Fruit fly (Drosophila melanogaster): ENCODE results near the gene CG33710.

Gene CG33710

DNA sequence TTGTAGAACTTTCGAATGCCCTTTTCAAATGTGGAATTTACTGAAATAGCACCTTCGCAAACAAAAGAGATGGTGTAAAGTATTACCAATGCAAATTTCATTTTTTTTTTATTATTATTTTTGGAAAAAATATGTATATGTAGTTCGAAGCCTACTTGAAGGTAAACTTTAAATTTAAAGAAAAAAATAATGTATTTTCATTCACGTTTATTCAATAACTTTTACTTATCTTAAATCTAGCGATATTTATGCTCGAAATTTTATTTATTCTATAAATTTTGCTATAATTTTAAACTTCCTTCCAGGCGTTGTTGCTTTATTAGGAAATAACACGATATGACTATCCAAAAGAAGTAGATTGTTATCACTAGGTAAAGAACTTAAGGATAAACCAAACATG lies at the start of gene CG33710:
TSS of gene CG33710 (minus strand) at position 101 of the 400 bp plus-strand sequence.
- no peak for TF ChIP-seq usp (GFP tag; optimal IDR thresholded peaks at IDR 0.05)
- TF ChIP-seq EcR (GFP tag; optimal IDR thresholded peaks at IDR 0.05) = no peak
- TF ChIP-seq Dll (optimal IDR thresholded peaks at IDR 0.05) = no peak
- TF ChIP-seq CG8478 (optimal IDR thresholded peaks at IDR 0.05) = no peak
- TF ChIP-seq pan (optimal IDR thresholded peaks at IDR 0.05) = no peak
- TF ChIP-seq psq (optimal IDR thresholded peaks at IDR 0.05) = no peak

DNA sequence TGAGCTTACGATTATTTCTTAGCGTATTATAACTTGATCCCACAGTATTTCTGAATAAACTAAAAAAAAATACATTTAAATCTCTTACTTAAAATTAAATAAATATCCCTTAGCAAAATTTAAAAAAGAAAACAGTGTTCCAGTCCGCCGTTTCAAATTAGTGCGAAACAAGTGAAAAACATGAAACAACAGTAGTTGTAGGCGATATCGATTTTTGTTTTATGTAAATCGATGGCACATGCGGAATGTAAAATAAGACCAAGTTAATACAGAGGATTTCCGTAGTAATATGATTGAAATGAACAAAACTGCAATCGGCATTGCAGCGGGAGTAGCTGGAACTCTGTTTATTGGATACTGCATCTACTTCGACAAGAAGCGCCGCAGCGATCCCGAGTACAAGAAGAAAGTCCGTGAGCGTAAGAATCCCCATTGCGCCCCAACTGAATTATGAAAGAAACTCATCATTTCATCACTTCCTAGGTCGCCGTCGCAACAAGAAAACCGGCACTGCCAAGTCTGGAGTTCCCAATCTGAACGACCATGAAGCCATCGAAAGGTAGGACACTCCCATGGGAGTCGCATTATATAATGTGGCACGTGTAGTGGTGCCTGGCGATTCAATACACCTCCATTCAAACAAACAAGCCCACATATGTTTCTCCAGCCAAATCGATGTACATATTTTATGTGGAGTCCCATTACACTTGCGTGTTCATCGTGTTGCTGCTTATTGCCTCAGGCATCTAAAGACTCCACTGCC lies 48.5 kb upstream of the CG33710 start:
- TF ChIP-seq EcR (GFP tag; optimal IDR thresholded peaks at IDR 0.05) = no peak
- TF ChIP-seq CG8478 (optimal IDR thresholded peaks at IDR 0.05) = no peak
- TF ChIP-seq pan (optimal IDR thresholded peaks at IDR 0.05) = no peak
- no peak for TF ChIP-seq Dll (optimal IDR thresholded peaks at IDR 0.05)
- TF ChIP-seq psq (optimal IDR thresholded peaks at IDR 0.05) = no peak
- no peak for TF ChIP-seq usp (GFP tag; optimal IDR thresholded peaks at IDR 0.05)

DNA sequence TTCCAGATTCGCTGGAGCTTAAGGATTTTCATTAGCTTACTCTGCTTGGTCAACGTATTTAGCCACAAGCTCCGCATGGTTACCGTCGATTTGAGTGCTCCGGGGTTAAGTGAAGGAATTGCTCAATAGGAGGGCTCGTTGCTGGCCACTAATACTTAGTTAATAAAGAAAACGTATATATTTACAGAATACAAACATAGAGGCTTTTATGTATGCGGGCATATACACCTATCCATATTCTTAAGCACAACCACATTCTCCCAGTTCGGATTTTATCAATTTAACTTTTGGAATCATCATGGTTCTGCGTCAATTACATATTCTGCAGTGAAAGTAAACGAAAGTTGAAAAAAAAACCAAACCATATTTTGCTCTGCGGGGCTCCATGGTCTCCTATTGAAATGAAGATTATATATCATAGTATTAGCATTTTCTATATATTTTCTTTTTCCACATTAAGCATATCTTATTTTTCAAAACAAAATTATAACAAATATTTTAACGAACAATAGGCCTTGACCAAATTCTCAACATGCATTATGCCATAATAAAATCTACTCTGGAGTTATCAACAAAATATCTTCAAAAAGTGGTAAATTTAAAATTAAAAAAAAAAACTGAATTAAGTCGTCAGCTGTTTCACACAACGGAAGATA lies 47.6 kb upstream of the CG33710 start, which contains the start of the genes Tom20 and Gabat:
TSS of gene Tom20 (plus strand) at position 564 of the 656 bp plus-strand sequence.
TSS of gene Gabat (minus strand) at position 606 of the 656 bp plus-strand sequence.
- no peak for TF ChIP-seq usp (GFP tag; optimal IDR thresholded peaks at IDR 0.05)
- no peak for TF ChIP-seq EcR (GFP tag; optimal IDR thresholded peaks at IDR 0.05)
- TF ChIP-seq CG8478 (optimal IDR thresholded peaks at IDR 0.05) = no peak
- TF ChIP-seq psq (optimal IDR thresholded peaks at IDR 0.05) = no peak
- no peak for TF ChIP-seq pan (optimal IDR thresholded peaks at IDR 0.05)
- no peak for TF ChIP-seq Dll (optimal IDR thresholded peaks at IDR 0.05)

DNA sequence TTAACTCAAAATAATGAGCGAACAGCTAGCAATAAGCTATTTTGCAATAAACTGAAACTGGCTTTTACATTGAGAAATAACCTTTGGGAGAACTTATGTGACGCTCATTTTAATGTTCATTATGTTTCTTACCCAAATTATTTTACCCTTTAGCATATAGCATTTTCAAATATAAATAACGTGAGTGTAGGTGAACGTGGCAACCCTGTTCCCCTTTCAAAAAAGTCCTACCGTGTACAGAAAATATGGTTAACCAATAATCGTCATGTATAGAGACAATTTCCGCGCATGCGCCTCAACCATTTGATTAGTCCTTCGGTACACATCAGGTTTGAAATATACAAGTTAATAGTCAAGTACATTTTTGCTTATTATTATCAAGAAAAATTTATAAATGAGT lies 41.4 kb upstream of the CG33710 start:
- no peak for TF ChIP-seq psq (optimal IDR thresholded peaks at IDR 0.05)
- TF ChIP-seq usp (GFP tag; optimal IDR thresholded peaks at IDR 0.05) = no peak
- TF ChIP-seq CG8478 (optimal IDR thresholded peaks at IDR 0.05) = no peak
- no peak for TF ChIP-seq pan (optimal IDR thresholded peaks at IDR 0.05)
- no peak for TF ChIP-seq EcR (GFP tag; optimal IDR thresholded peaks at IDR 0.05)
- no peak for TF ChIP-seq Dll (optimal IDR thresholded peaks at IDR 0.05)

DNA sequence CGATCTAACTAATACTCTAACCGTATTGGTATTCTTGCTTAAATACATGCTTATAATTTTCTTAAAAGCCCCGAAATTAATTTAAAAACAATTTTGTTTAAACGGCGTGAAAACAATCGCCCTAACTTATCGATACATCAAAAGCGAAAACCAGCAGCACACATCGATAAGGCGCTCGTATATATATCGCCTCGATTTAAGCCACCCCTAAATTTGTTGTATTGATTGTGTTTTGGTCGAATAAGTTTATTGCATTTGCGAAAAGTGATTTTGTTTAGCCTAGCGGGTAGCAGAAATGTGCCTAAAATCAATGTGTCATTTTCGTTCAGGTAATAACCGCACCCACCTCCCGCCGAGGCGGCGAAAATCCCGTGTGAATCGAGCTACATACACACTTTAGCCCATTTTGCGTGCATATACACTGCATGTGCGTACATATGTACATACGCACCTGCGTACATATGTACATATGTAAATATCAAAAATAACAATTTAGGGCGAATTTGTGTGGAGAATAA lies 39.2 kb upstream of the CG33710 start, which contains the start of the genes CG7646 and Nca:
TSS of gene CG7646 (plus strand) at position 174 of the 518 bp plus-strand sequence.
TSS of gene Nca (plus strand) at position 174 of the 518 bp plus-strand sequence.
- TF ChIP-seq psq (optimal IDR thresholded peaks at IDR 0.05) (no peak), Dll (optimal IDR thresholded peaks at IDR 0.05) (no peak), CG8478 (optimal IDR thresholded peaks at IDR 0.05) (no peak), EcR (GFP tag; optimal IDR thresholded peaks at IDR 0.05) (no peak)

DNA sequence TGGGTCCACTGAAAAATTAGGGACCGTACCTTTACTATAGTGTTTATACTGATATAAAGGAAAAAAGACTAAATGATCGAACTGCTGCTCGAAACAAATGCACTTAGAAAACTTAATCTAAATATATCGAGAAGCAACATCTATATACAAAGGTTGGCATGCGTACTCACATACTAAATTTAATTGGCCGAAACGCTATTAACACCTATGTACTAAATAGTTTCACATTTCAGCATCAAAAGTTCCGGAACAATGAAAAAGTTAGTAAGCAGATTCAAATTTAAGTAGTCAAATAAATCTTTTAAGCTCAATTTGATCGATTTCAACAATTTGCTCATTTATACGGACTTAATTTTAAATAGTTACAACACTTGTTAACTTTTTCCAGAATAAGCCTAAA lies 38.5 kb upstream of the CG33710 start, which contains the start of gene fln:
TSS of gene fln (minus strand) at position 101 of the 400 bp plus-strand sequence.
- TF ChIP-seq psq (optimal IDR thresholded peaks at IDR 0.05) = no peak
- no peak for TF ChIP-seq CG8478 (optimal IDR thresholded peaks at IDR 0.05)
- TF ChIP-seq Dll (optimal IDR thresholded peaks at IDR 0.05) = no peak
- no peak for TF ChIP-seq usp (GFP tag; optimal IDR thresholded peaks at IDR 0.05)
- TF ChIP-seq EcR (GFP tag; optimal IDR thresholded peaks at IDR 0.05) = no peak
- no peak for TF ChIP-seq pan (optimal IDR thresholded peaks at IDR 0.05)

DNA sequence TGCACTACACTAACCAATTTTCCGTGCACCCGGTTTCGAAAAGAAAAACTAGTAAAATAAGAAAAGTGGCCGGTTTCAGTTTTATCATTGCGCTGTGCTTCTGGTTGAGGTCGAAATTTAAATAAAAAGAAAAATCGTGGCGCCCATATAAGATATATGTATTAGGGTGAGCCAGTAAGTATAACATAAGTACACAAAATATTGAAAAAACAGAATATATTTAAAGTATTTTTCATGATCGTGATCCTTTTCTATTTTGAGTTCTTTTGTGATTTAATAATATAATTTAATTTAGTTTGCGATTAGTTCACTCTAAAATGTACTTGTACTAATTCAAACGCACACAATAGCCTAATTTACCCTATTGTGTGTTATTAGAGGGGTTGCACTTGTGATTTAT lies 36.3 kb upstream of the CG33710 start, which contains the start of gene Csas:
TSS of gene Csas (minus strand) at position 101 of the 400 bp plus-strand sequence.
- TF ChIP-seq Dll (optimal IDR thresholded peaks at IDR 0.05) (no peak), EcR (GFP tag; optimal IDR thresholded peaks at IDR 0.05) (no peak), CG8478 (optimal IDR thresholded peaks at IDR 0.05) (no peak), psq (optimal IDR thresholded peaks at IDR 0.05) (no peak), pan (optimal IDR thresholded peaks at IDR 0.05) (no peak), usp (GFP tag; optimal IDR thresholded peaks at IDR 0.05) (no peak)

DNA sequence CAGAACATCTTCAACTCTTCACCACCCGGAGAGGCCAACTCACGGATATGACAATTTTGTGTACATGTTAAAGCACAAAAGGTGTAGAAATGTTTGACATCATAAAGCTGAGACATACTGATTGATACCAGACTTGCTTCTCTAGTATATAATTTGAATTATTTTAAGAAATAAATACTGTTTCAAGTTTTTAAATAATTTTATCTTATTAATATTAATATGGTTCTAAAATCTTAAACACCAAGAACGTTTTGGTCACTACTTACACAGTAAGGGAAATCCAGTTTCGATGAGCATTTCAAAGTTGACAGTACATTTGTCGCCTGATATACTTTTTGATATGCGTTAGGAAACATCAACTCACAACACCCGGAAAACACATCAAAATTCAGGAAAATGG lies 33.2 kb upstream of the CG33710 start, which contains the start of the genes hale and schuy:
TSS of gene hale (minus strand) at position 101 of the 400 bp plus-strand sequence.
TSS of gene schuy (plus strand) at position 326 of the 400 bp plus-strand sequence.
- TF ChIP-seq EcR (GFP tag; optimal IDR thresholded peaks at IDR 0.05) (no peak), psq (optimal IDR thresholded peaks at IDR 0.05) (no peak), pan (optimal IDR thresholded peaks at IDR 0.05) (no peak), usp (GFP tag; optimal IDR thresholded peaks at IDR 0.05) (no peak), CG8478 (optimal IDR thresholded peaks at IDR 0.05) (no peak), Dll (optimal IDR thresholded peaks at IDR 0.05) (no peak)

DNA sequence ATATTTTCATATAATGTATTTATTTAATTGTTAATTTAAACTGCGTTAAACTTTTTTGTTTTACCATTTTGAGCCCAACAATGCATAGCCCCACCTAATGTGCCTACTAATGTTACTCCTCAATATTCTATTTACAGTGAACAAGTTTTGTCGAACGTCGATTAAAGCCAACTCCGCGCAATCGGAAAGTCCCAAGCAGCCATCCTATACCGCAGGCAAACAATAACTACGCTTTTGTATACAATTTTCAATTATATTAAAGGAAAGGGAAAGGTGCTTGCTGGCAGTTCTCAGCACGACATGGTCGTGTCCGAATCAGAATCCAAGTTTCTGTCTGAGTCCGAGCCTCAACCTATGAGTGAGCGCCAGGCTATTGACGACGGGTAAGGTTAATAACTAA lies 28.8 kb upstream of the CG33710 start, which contains the start of gene CG17732:
TSS of gene CG17732 (plus strand) at position 301 of the 400 bp plus-strand sequence.
- TF ChIP-seq Dll (optimal IDR thresholded peaks at IDR 0.05) (no peak), EcR (GFP tag; optimal IDR thresholded peaks at IDR 0.05) (no peak), CG8478 (optimal IDR thresholded peaks at IDR 0.05) (no peak), pan (optimal IDR thresholded peaks at IDR 0.05) (no peak), psq (optimal IDR thresholded peaks at IDR 0.05) (no peak), usp (GFP tag; optimal IDR thresholded peaks at IDR 0.05) (no peak)

DNA sequence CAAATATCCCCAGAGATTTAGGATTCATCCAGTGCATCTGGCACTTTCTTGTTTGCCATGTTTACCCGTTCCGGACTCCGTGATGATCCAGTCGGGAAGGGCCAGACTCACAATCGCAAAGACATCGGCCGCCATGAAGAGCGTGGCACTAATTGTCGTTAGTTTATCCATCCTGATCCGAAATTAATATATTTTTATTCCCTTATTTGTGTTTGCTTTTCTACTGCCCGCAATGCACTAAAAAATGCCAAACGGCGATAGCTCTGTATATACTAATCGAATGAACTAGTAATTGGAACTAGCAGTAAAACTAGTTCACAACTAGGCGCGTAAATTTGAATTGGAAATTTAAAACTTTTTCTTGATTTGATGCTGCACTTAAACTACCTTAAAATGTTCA lies 27.0 kb upstream of the CG33710 start, which contains the start of gene CG14182:
TSS of gene CG14182 (minus strand) at position 221 of the 400 bp plus-strand sequence.
- TF ChIP-seq psq (optimal IDR thresholded peaks at IDR 0.05) (no peak), pan (optimal IDR thresholded peaks at IDR 0.05) (no peak), EcR (GFP tag; optimal IDR thresholded peaks at IDR 0.05) (no peak), CG8478 (optimal IDR thresholded peaks at IDR 0.05) (no peak)

DNA sequence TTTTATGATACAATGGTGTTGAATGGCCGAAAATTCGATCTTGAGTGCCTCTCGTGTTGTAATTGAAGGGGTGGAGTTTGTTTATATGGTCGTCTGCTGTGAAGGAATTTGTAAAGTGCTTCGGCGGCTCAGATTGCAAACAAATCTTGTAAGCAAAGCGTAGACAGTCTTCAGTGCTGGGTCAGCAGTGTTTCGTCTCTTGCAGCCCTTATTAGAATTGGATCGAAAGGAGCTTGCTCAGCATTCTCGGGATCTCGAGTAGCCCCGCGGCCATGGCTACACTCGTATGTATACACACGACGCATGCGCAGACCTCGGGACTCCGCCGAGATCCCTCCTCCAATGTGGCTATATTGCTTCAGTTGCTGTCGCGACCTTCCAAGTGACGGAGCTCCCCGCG lies 25.5 kb upstream of the CG33710 start:
- TF ChIP-seq psq (optimal IDR thresholded peaks at IDR 0.05) = no peak
- no peak for TF ChIP-seq CG8478 (optimal IDR thresholded peaks at IDR 0.05)
- TF ChIP-seq pan (optimal IDR thresholded peaks at IDR 0.05) = no peak
